Fruit fly (Drosophila melanogaster): ENCODE results near the gene CG31013.

The CG31013 gene

DNA sequence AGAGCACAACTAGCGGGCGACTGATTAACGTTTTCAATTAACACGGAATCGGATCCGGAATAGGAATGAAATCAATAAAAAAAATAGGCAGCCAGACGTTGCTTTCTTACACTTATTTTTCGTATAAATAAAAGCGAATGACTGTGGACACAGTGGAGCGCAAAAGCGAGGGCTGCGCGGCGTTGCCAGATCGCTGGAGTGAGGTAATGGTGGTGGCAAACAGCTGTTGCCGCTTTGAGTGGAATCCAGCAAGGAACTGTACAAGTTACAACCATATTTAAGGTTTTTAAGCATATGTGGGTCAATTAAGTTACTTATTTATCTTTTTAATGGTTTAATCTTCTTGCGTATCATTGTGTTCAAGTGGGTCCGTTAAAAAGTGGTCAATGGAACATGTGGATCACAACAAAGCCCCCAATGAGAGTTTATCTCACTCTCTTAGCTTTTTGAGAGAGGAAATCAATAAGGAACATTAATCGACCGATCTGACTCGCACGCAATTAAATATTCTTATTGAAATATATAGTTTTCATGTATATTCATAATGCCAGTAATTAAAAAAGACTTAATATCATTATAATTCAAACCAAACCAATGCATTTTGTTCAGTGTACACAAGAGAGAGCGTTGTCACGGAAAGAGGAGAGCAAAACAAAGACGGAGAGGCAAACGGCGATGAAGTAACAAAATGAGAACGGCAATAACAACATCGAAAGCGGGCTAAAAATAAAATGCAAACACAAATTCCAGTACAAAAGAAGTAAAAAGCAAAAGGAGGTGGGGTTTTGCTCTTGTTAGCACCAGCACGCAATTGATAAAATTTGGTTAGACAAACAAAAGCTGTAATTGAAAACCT lies 45.3 kb downstream of the CG31013 start (continued):
- no peak for TF ChIP-seq CG7963 (GFP tag; IDR thresholded peaks at IDR 0.05; ENCODE audit: partially characterized antibody)
- TF ChIP-seq CG6654 (GFP tag; optimal IDR thresholded peaks at IDR 0.05), result peak; percentile 76
- no peak for TF ChIP-seq vnd (GFP tag; IDR thresholded peaks at IDR 0.05; ENCODE audit: partially characterized antibody)
- peak; percentile 64 for TF ChIP-seq CG10321 (GFP tag; IDR thresholded peaks at IDR 0.05)
- peak; percentile 96 for TF ChIP-seq CG17328 (GFP tag; IDR thresholded peaks at IDR 0.05)
- TF ChIP-seq btn (GFP tag; optimal IDR thresholded peaks at IDR 0.05), result peak; percentile 58
- peak; percentile 67; the same call in 1 of the 2 replicates for TF ChIP-seq ham (GFP tag; IDR thresholded peaks at IDR 0.05)
- 0 out of 2 replicates have a peak, but pooled peaks have one; percentile 29 for TF ChIP-seq Scr (GFP tag; IDR thresholded peaks at IDR 0.05; ENCODE audit: partially characterized antibody)
- peak; percentile 70 for TF ChIP-seq twi (tag; optimal IDR thresholded peaks at IDR 0.05)
- peak; percentile 91 for TF ChIP-seq HHEX (GFP tag; optimal IDR thresholded peaks at IDR 0.05)
- peak; percentile 92 for TF ChIP-seq lbe (GFP tag; optimal IDR thresholded peaks at IDR 0.05)
- TF ChIP-seq HLHmδ (GFP tag; optimal IDR thresholded peaks at IDR 0.05), result no peak
- peak; percentile 93 for TF ChIP-seq H2.0 (GFP tag; IDR thresholded peaks at IDR 0.05)
- peak; percentile 81 for TF ChIP-seq CG4328 (GFP tag; optimal IDR thresholded peaks at IDR 0.05)
- TF ChIP-seq aop (GFP tag; IDR thresholded peaks at IDR 0.05), result peak; percentile 81
- peak; percentile 92 for TF ChIP-seq CG18476 (GFP tag; optimal IDR thresholded peaks at IDR 0.05)
- no peak for TF ChIP-seq h (optimal IDR thresholded peaks at IDR 0.05)
- TF ChIP-seq E2f1 (GFP tag; IDR thresholded peaks at IDR 0.05), result peak; percentile 94
- TF ChIP-seq Poxn (GFP tag; IDR thresholded peaks at IDR 0.05), result peak; percentile 77
- peak; percentile 93 for TF ChIP-seq Ada2b (GFP tag; IDR thresholded peaks at IDR 0.05)
- peak; percentile 97 for TF ChIP-seq Awh (GFP tag; IDR thresholded peaks at IDR 0.05)
- TF ChIP-seq shn (GFP tag; optimal IDR thresholded peaks at IDR 0.05), result peak; percentile 74
- peak; percentile 98 for TF ChIP-seq sens (GFP tag)
- no peak for TF ChIP-seq knrl (GFP tag; IDR thresholded peaks at IDR 0.05; ENCODE audit: partially characterized antibody)
- no peak for TF ChIP-seq CG30020 (tag; optimal IDR thresholded peaks at IDR 0.05)
- TF ChIP-seq Ets65A (GFP tag), result peak; percentile 94
- TF ChIP-seq CG2129 (GFP tag; IDR thresholded peaks at IDR 0.05; ENCODE audit: partially characterized antibody), result no peak
- no peak for TF ChIP-seq pros (GFP tag; optimal IDR thresholded peaks at IDR 0.05)
- peak; percentile 84 for TF ChIP-seq odd (GFP tag; optimal IDR thresholded peaks at IDR 0.05)
- peak; percentile 85 for TF ChIP-seq CG15011 (GFP tag; optimal IDR thresholded peaks at IDR 0.05)
- peak; percentile 57; the same call in 1 of the 2 replicates for TF ChIP-seq gt (GFP tag; IDR thresholded peaks at IDR 0.05)
- TF ChIP-seq CG13424 (tag; optimal IDR thresholded peaks at IDR 0.05), result peak; percentile 90
- TF ChIP-seq CG4424 (GFP tag; optimal IDR thresholded peaks at IDR 0.05), result peak; percentile 93
- TF ChIP-seq cas (GFP tag; IDR thresholded peaks at IDR 0.05), result peak; percentile 84
- TF ChIP-seq br (optimal IDR thresholded peaks at IDR 0.05), result no peak
- peak; percentile 91 for TF ChIP-seq gsb-n (tag; optimal IDR thresholded peaks at IDR 0.05)
- peak; percentile 38 for TF ChIP-seq CG13287 (GFP tag; IDR thresholded peaks at IDR 0.05; ENCODE audit: partially characterized antibody)
- TF ChIP-seq CG42726 (GFP tag; IDR thresholded peaks at IDR 0.05; ENCODE audit: partially characterized antibody), result no peak
- TF ChIP-seq Bdp1 (GFP tag; optimal IDR thresholded peaks at IDR 0.05), result peak; percentile 82
- peak; percentile 95 for TF ChIP-seq CG7556 (GFP tag; optimal IDR thresholded peaks at IDR 0.05)
- TF ChIP-seq stwl (tag; optimal IDR thresholded peaks at IDR 0.05), result peak; percentile 25
- TF ChIP-seq bcd (GFP tag; optimal IDR thresholded peaks at IDR 0.05), result peak; percentile 89
- TF ChIP-seq CG12299 (tag; optimal IDR thresholded peaks at IDR 0.05), result peak; percentile 88
- peak; percentile 90 for TF ChIP-seq Dip3 (GFP tag; optimal IDR thresholded peaks at IDR 0.05)
- TF ChIP-seq Hr39 (optimal IDR thresholded peaks at IDR 0.05), result no peak
- peak; percentile 78 for TF ChIP-seq CG13894 (tag; optimal IDR thresholded peaks at IDR 0.05)
- no peak for TF ChIP-seq Dfd (GFP tag; optimal IDR thresholded peaks at IDR 0.05)
- peak; percentile 86 for TF ChIP-seq cato (GFP tag; optimal IDR thresholded peaks at IDR 0.05; ENCODE audit: borderline replicate concordance)
- TF ChIP-seq D (optimal IDR thresholded peaks at IDR 0.05), result no peak
- TF ChIP-seq D (GFP tag; optimal IDR thresholded peaks at IDR 0.05), result peak; percentile 88

Data from whole organism, embryonic.